Worm (Caenorhabditis elegans) whole organism, midembryonic: Measurements from ENCODE around the gene fbxa-199.

ENCODE experiments used
- T22C8.4 ChIP-seq: fragments of 200-800 bp; sonication (Bioruptor generic); IDR thresholded peaks from 2 replicates; pipeline ENCODE4 v1.3.6; 2022; ENCODE audit warnings: missing genetic modification characterization, missing compliant biosample characterization
- cog-1 ChIP-seq: sonication (generic microtip); optimal IDR thresholded peaks from 2 replicates; lab custom pipeline; 2016; ENCODE audit warnings: missing genetic modification characterization, missing compliant biosample characterization
- flt-1 ChIP-seq: fragments of 200-800 bp; sonication (Bioruptor generic); IDR thresholded peaks from 2 replicates; pipeline ENCODE4 v1.3.6; 2022; ENCODE audit warnings: missing genetic modification characterization, missing compliant biosample characterization
- klf-2 ChIP-seq: fragments of 200-800 bp; sonication (Bioruptor generic); conservative IDR thresholded peaks from 2 replicates; pipeline ENCODE4 v1.3.6; 2022; ENCODE audit warnings: missing genetic modification reagents, missing genetic modification characterization, missing compliant biosample characterization
- ref-1 ChIP-seq: fragments of 200-800 bp; sonication (Bioruptor generic); conservative IDR thresholded peaks from 2 replicates; pipeline ENCODE4 v1.3.6; 2022; ENCODE audit warnings: missing genetic modification reagents, missing genetic modification characterization, missing compliant biosample characterization
- tab-1 ChIP-seq: fragments of 200-800 bp; sonication (Bioruptor generic); IDR thresholded peaks from 2 replicates; pipeline ENCODE4 v1.3.6; 2022; ENCODE audit warnings: missing genetic modification characterization, missing compliant biosample characterization
- ztf-23 ChIP-seq: fragments of 200-800 bp; sonication (Bioruptor generic); IDR thresholded peaks from 2 replicates; pipeline ENCODE4 v1.3.6; 2022; ENCODE audit warnings: missing genetic modification reagents, missing genetic modification characterization, missing compliant biosample characterization
- ztf-29 ChIP-seq: fragments of 200-800 bp; sonication (Bioruptor generic); IDR thresholded peaks from 2 replicates; pipeline ENCODE4 v1.3.6; 2022; ENCODE audit warnings: missing genetic modification reagents, missing genetic modification characterization, missing compliant biosample characterization

ce11 chrV:15379817-15380216 is 18.8 kb downstream of the fbxa-199 start, which contains the start of gene srh-251:
- TF ChIP-seq T22C8.4 (GFP tag; lab: Robert Waterston, UW), result no peak
- TF ChIP-seq klf-2 (GFP tag; lab: Robert Waterston, UW), result no peak
- no peak for TF ChIP-seq ztf-29 (GFP tag; lab: Robert Waterston, UW)
- TF ChIP-seq ztf-23 (GFP tag; lab: Robert Waterston, UW), result no peak
- no peak for TF ChIP-seq ref-1 (GFP tag; lab: Robert Waterston, UW)
- no peak for TF ChIP-seq flt-1 (GFP tag; lab: Robert Waterston, UW)
- TF ChIP-seq cog-1 (tag; lab: Kevin White, UChicago), result no peak
- TF ChIP-seq tab-1 (GFP tag; lab: Robert Waterston, UW), result no peak
